Worm (Caenorhabditis elegans): Measurements from ENCODE around the gene scrm-8.

scrm-8 gene

ce11 chrIV:4164392-4164791 lies at the start of gene scrm-8:
TSS of gene scrm-8 (plus strand) at chrIV:4164692.
- no peak for TF ChIP-seq hlh-13 (GFP tag; optimal IDR thresholded peaks at IDR 0.05)
- TF ChIP-seq pha-2 (tag; optimal IDR thresholded peaks at IDR 0.05), result no peak
- TF ChIP-seq ahr-1 (tag; optimal IDR thresholded peaks at IDR 0.05), result no peak
- no peak for TF ChIP-seq unc-3 (GFP tag; conservative IDR thresholded peaks at IDR 0.05)
- TF ChIP-seq unc-3 (tag; optimal IDR thresholded peaks at IDR 0.05), result no peak
- no peak for TF ChIP-seq zip-5 (tag; optimal IDR thresholded peaks at IDR 0.05)
- no peak for TF ChIP-seq unc-55 (GFP tag; optimal IDR thresholded peaks at IDR 0.05)
- TF ChIP-seq ceh-9 (tag; optimal IDR thresholded peaks at IDR 0.05), result no peak
- no peak for TF ChIP-seq F13H6.1 (tag; optimal IDR thresholded peaks at IDR 0.05)
- no peak for TF ChIP-seq pat-9 (tag; optimal IDR thresholded peaks at IDR 0.05)

- TF ChIP-seq hlh-6 (tag; optimal IDR thresholded peaks at IDR 0.05) (no peak), ref-2 (tag; optimal IDR thresholded peaks at IDR 0.05) (no peak), lim-6 (tag; optimal IDR thresholded peaks at IDR 0.05) (no peak), sox-4 (tag; optimal IDR thresholded peaks at IDR 0.05) (no peak), unc-42 (tag; optimal IDR thresholded peaks at IDR 0.05) (no peak), F13H6.1 (tag; optimal IDR thresholded peaks at IDR 0.05) (no peak), ttx-3 (tag; optimal IDR thresholded peaks at IDR 0.05) (no peak), ceh-2 (tag; optimal IDR thresholded peaks at IDR 0.05) (no peak), ceh-34 (tag; optimal IDR thresholded peaks at IDR 0.05) (no peak)
Observed at ce11 chrIV:4115634-4116033, 48.9 kb upstream of the scrm-8 start, which contains the start of the genes F49F1.4 and F49F1.2. TSS of gene F49F1.4 (minus strand) at chrIV:4115734. TSS of gene F49F1.2 (plus strand) at chrIV:4115943.

ce11 chrIV:4117432-4117831 lies 47.1 kb upstream of the scrm-8 start, which contains the start of gene drd-50:
TSS of gene drd-50 (plus strand) at chrIV:4117732.
- TF ChIP-seq pros-1 (tag; optimal IDR thresholded peaks at IDR 0.05), result no peak

ce11 chrIV:4120263-4120662 lies 44.2 kb upstream of the scrm-8 start, which contains the start of gene F49F1.5:
TSS of gene F49F1.5 (minus strand) at chrIV:4120415.
- TF ChIP-seq ceh-48 (tag; optimal IDR thresholded peaks at IDR 0.05) (no peak), che-1 (tag; optimal IDR thresholded peaks at IDR 0.05) (no peak), Y22D7AL.16 (tag; optimal IDR thresholded peaks at IDR 0.05) (no peak), ceh-24 (tag; optimal IDR thresholded peaks at IDR 0.05) (no peak)

- TF ChIP-seq ref-2 (tag; optimal IDR thresholded peaks at IDR 0.05), result no peak
- no peak for TF ChIP-seq ceh-9 (tag; optimal IDR thresholded peaks at IDR 0.05)
- TF ChIP-seq ceh-31 (tag; optimal IDR thresholded peaks at IDR 0.05), result no peak
- TF ChIP-seq elt-2 (tag; optimal IDR thresholded peaks at IDR 0.05), result no peak
- no peak for TF ChIP-seq F13H6.1 (tag; optimal IDR thresholded peaks at IDR 0.05)
- no peak for TF ChIP-seq npax-4 (tag; optimal IDR thresholded peaks at IDR 0.05)
- TF ChIP-seq hlh-30 (tag; optimal IDR thresholded peaks at IDR 0.05; ENCODE audit: insufficient read depth), result no peak
- no peak for TF ChIP-seq gmeb-2 (tag; optimal IDR thresholded peaks at IDR 0.05)
- no peak for TF ChIP-seq ama-1 (optimal IDR thresholded peaks at IDR 0.05)
- no peak for TF ChIP-seq pha-4 (tag; optimal IDR thresholded peaks at IDR 0.05)
- TF ChIP-seq pat-9 (tag; optimal IDR thresholded peaks at IDR 0.05), result no peak
- TF ChIP-seq unc-86 (tag; optimal IDR thresholded peaks at IDR 0.05), result no peak
- no peak for TF ChIP-seq dve-1 (tag; optimal IDR thresholded peaks at IDR 0.05)
- TF ChIP-seq sox-4 (tag; optimal IDR thresholded peaks at IDR 0.05), result no peak
- TF ChIP-seq K09A11.1 (tag; optimal IDR thresholded peaks at IDR 0.05; ENCODE audit: insufficient read depth), result no peak
Observed at ce11 chrIV:4121055-4121454, 43.4 kb upstream of the scrm-8 start.

ce11 chrIV:4123083-4123482 lies 41.4 kb upstream of the scrm-8 start, which contains the start of gene mul-1:
TSS of gene mul-1 (minus strand) at chrIV:4123166.
- TF ChIP-seq hlh-8 (tag; optimal IDR thresholded peaks at IDR 0.05) (no peak), lim-6 (tag; optimal IDR thresholded peaks at IDR 0.05) (no peak), hlh-6 (tag; optimal IDR thresholded peaks at IDR 0.05) (no peak), pag-3 (tag; optimal IDR thresholded peaks at IDR 0.05; ENCODE audit: borderline replicate concordance) (no peak), pqm-1 (tag; optimal IDR thresholded peaks at IDR 0.05) (no peak)

Data from whole organism, late embryonic.